Worm (Caenorhabditis elegans): ENCODE data around the gene unc-105.

DNA sequence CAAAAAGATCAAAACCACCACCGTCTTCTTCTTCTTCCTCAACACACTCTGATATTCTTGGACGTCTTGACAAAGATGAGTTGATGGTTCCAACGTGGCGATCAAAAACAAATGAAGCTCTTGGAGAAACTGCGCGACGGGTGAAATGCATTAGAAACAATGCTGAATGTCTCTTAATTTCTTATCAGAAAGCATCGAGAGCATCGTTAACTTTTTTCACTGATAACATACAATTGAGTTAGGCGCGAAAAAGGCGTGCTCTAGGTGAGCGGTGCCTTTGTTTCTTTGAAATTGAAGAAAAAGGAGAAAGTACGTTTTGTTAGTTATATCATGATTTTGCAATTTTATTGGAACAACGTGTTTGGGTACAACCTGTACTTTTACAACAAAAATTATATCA, 43.0 kb upstream of the unc-105 start, which contains the start of gene gpcp-2:
- TF ChIP-seq hrde-1 (tag; optimal IDR thresholded peaks at IDR 0.05; ENCODE audit: borderline replicate concordance) (no peak), attf-5 (GFP tag; optimal IDR thresholded peaks at IDR 0.05) (no peak)

All from whole organism, young adult.